Fruit fly (Drosophila melanogaster) S2 (cell line): Measurements from ENCODE around the gene Swt1.

Experiments
- CG8478 ChIP-seq: fragments of >200 bp; optimal IDR thresholded peaks from 2 replicates; lab custom pipeline; 2018
- CTCF ChIP-seq, 2 experiments: fragments of >200 bp; optimal IDR thresholded peaks; 2 replicates each; lab custom pipeline; 2018

dm6 chrX:18083528-18084365 is 6.6 kb downstream of the Swt1 start:
- TF ChIP-seq CG8478 (lab: Kevin White, UChicago) (no peak), CTCF (optimal IDR thresholded peaks at IDR 0.05; lab: Kevin White, UChicago) (no peak)
